Fruit fly (Drosophila melanogaster) whole organism, wandering third instar larva: ENCODE results near the gene dUTPase.
A peak's percentile ranks its signal among the peaks of the same experiment; 100 is the strongest.

Source experiments
- Abd-B ChIP-seq: fragments of >200 bp; optimal IDR thresholded peaks from 2 replicates; lab custom pipeline; 2017; ENCODE audit warnings: missing biosample characterization, missing genetic modification characterization
- CG32264 ChIP-seq: fragments of 200-800 bp; sonication (Bioruptor generic); optimal IDR thresholded peaks from 2 replicates; lab custom pipeline; 2016; ENCODE audit warnings: missing biosample characterization, missing genetic modification characterization
- CG9705 ChIP-seq: fragments of 200-800 bp; sonication (Bioruptor generic); optimal IDR thresholded peaks from 2 replicates; lab custom pipeline; 2018; ENCODE audit warnings: missing biosample characterization, mild to moderate bottlenecking, missing genetic modification characterization
- CrebA ChIP-seq: fragments of 200-800 bp; sonication (Bioruptor generic); optimal IDR thresholded peaks from 2 replicates; lab custom pipeline; 2016; ENCODE audit warnings: missing biosample characterization, mild to moderate bottlenecking, missing genetic modification characterization, borderline replicate concordance
- Dfd ChIP-seq: fragments of >200 bp; optimal IDR thresholded peaks from 2 replicates; lab custom pipeline; 2017; ENCODE audit warnings: missing biosample characterization, missing genetic modification characterization
- Dif ChIP-seq: fragments of 200-275, 200-300 bp; sonication (Bioruptor generic); optimal IDR thresholded peaks from 2 replicates; lab custom pipeline; 2018; ENCODE audit warnings: missing biosample characterization, missing genetic modification characterization; ENCODE audit not compliant: partially characterized antibody
- GATAd ChIP-seq: sonication (Bioruptor generic); optimal IDR thresholded peaks from 2 replicates; lab custom pipeline; 2016; ENCODE audit warnings: missing biosample characterization, missing genetic modification characterization
- HLH106 ChIP-seq: fragments of 200-800 bp; optimal IDR thresholded peaks from 3 replicates; lab custom pipeline; 2019; ENCODE audit warnings: missing biosample characterization, mild to moderate bottlenecking, missing genetic modification characterization, moderate library complexity
- Hnf4 ChIP-seq: fragments of 200-800 bp; sonication (Bioruptor generic); optimal IDR thresholded peaks from 2 replicates; lab custom pipeline; 2016; ENCODE audit warnings: missing biosample characterization, mild to moderate bottlenecking, missing genetic modification characterization
- Hr78 ChIP-seq: fragments of >200 bp; optimal IDR thresholded peaks from 2 replicates; lab custom pipeline; 2017; ENCODE audit warnings: missing biosample characterization, missing genetic modification characterization
- Hr83 ChIP-seq: fragments of 200-300 bp; sonication (Bioruptor generic); optimal IDR thresholded peaks from 2 replicates; lab custom pipeline; 2016; ENCODE audit warnings: missing biosample characterization, mild to moderate bottlenecking, missing genetic modification characterization, moderate library complexity; ENCODE audit not compliant: poor library complexity, severe bottlenecking
- Jra ChIP-seq: sonication (Bioruptor generic); optimal IDR thresholded peaks from 2 replicates; lab custom pipeline; 2016; ENCODE audit warnings: missing biosample characterization, missing genetic modification characterization
- Mio ChIP-seq: sonication (Bioruptor generic); optimal IDR thresholded peaks from 2 replicates; lab custom pipeline; 2016; ENCODE audit warnings: missing biosample characterization, missing genetic modification characterization
- Myc ChIP-seq: fragments of >200 bp; optimal IDR thresholded peaks from 2 replicates; lab custom pipeline; 2017
- N ChIP-seq: fragments of >200 bp; optimal IDR thresholded peaks from 2 replicates; lab custom pipeline; 2018; ENCODE audit warnings: missing biosample characterization, missing external identifiers, missing genetic modification characterization
- OdsH ChIP-seq: fragments of 200-800 bp; sonication (Bioruptor generic); optimal IDR thresholded peaks from 2 replicates; lab custom pipeline; 2016; ENCODE audit warnings: missing biosample characterization, mild to moderate bottlenecking, missing genetic modification characterization
- Rel ChIP-seq, 2 experiments: fragments of 200-800 bp; sonication (Bioruptor generic) in 1 of 2; optimal IDR thresholded peaks; 2 replicates in 1 of 2; 3 replicates in 1 of 2; lab custom pipeline; 2016 to 2019; ENCODE audit warnings: mild to moderate bottlenecking in 2 of 2, missing biosample characterization in 2 of 2, missing genetic modification characterization in 2 of 2, moderate library complexity in 1 of 2
- Sp1 ChIP-seq: fragments of 200-800 bp; sonication (Bioruptor generic); optimal IDR thresholded peaks from 3 replicates; lab custom pipeline; 2019; ENCODE audit warnings: missing biosample characterization, mild to moderate bottlenecking, missing genetic modification characterization, moderate library complexity
- Vsx2 ChIP-seq: fragments of 200-300, 225-300 bp; sonication (Bioruptor generic); optimal IDR thresholded peaks from 2 replicates; lab custom pipeline; 2018; ENCODE audit warnings: missing biosample characterization, missing genetic modification characterization; ENCODE audit not compliant: partially characterized antibody
- br ChIP-seq: fragments of 200-800 bp; sonication (Bioruptor generic); optimal IDR thresholded peaks from 2 replicates; lab custom pipeline; 2016; ENCODE audit warnings: missing biosample characterization, missing genetic modification characterization
- brk ChIP-seq: fragments of 200-800 bp; sonication (Bioruptor generic); optimal IDR thresholded peaks from 2 replicates; lab custom pipeline; 2016; ENCODE audit warnings: missing biosample characterization, mild to moderate bottlenecking, missing genetic modification characterization
- dl ChIP-seq, 2 experiments: fragments of 175-275, 200-275 bp in 1 of 2; fragments of 200-275 bp in 1 of 2; sonication (Bioruptor generic); optimal IDR thresholded peaks; lab custom pipeline; 2018; ENCODE audit warnings: mild to moderate bottlenecking in 2 of 2, missing biosample characterization in 2 of 2, missing genetic modification characterization in 2 of 2, moderate library complexity in 2 of 2; ENCODE audit not compliant: partially characterized antibody in 2 of 2, insufficient read depth in 1 of 2
- dmrt93B ChIP-seq: fragments of 200-800 bp; sonication (Bioruptor generic); optimal IDR thresholded peaks from 2 replicates; lab custom pipeline; 2018; ENCODE audit warnings: missing biosample characterization, mild to moderate bottlenecking, missing genetic modification characterization
- dsf ChIP-seq: sonication (Bioruptor generic); optimal IDR thresholded peaks from 2 replicates; lab custom pipeline; 2016; ENCODE audit warnings: missing biosample characterization, missing genetic modification characterization, borderline replicate concordance
- ey ChIP-seq: fragments of 200-800 bp; sonication (Bioruptor generic); optimal IDR thresholded peaks from 2 replicates; lab custom pipeline; 2016; ENCODE audit warnings: missing biosample characterization, missing genetic modification characterization
- foxo ChIP-seq, 2 experiments: fragments of 200-800 bp; sonication (Bioruptor generic); optimal IDR thresholded peaks; 2 replicates in 1 of 2; 3 replicates in 1 of 2; lab custom pipeline; 2016 to 2017; ENCODE audit warnings: missing biosample characterization in 2 of 2, missing genetic modification characterization in 2 of 2
- fru ChIP-seq: fragments of 200-800 bp; sonication (Bioruptor generic); optimal IDR thresholded peaks from 3 replicates; lab custom pipeline; 2016; ENCODE audit warnings: missing biosample characterization, mild to moderate bottlenecking, missing genetic modification characterization
- h ChIP-seq: fragments of 200-800 bp; sonication (Bioruptor generic); optimal IDR thresholded peaks from 3 replicates; lab custom pipeline; 2016; ENCODE audit warnings: missing biosample characterization, mild to moderate bottlenecking, missing genetic modification characterization
- jim ChIP-seq: fragments of 175-275, 200-325 bp; sonication (Bioruptor generic); optimal IDR thresholded peaks from 2 replicates; lab custom pipeline; 2016; ENCODE audit warnings: missing biosample characterization, mild to moderate bottlenecking, missing genetic modification characterization
- lola ChIP-seq: fragments of >200 bp; optimal IDR thresholded peaks from 2 replicates; lab custom pipeline; 2017; ENCODE audit warnings: missing biosample characterization, missing genetic modification characterization
- pan ChIP-seq: fragments of >200 bp; optimal IDR thresholded peaks from 2 replicates; lab custom pipeline; 2017
- psq ChIP-seq: fragments of 200-800 bp; sonication (Bioruptor generic); optimal IDR thresholded peaks from 3 replicates; lab custom pipeline; 2017; ENCODE audit warnings: missing biosample characterization, mild to moderate bottlenecking, missing genetic modification characterization, moderate library complexity
- rgr ChIP-seq: fragments of 200-800 bp; sonication (Bioruptor generic); optimal IDR thresholded peaks from 3 replicates; lab custom pipeline; 2016; ENCODE audit warnings: missing biosample characterization, mild to moderate bottlenecking, missing genetic modification characterization
- sage ChIP-seq: fragments of 200-800 bp; sonication (Bioruptor generic); optimal IDR thresholded peaks from 2 replicates; lab custom pipeline; 2016; ENCODE audit warnings: missing biosample characterization, mild to moderate bottlenecking, missing genetic modification characterization
- sv ChIP-seq: fragments of 200-800 bp; sonication (Bioruptor generic); optimal IDR thresholded peaks from 3 replicates; lab custom pipeline; 2016; ENCODE audit warnings: missing biosample characterization, missing genetic modification characterization
- tai ChIP-seq: sonication (Bioruptor generic); optimal IDR thresholded peaks from 2 replicates; lab custom pipeline; 2016; ENCODE audit warnings: missing biosample characterization, missing genetic modification characterization
- usp ChIP-seq: fragments of >200 bp; optimal IDR thresholded peaks from 2 replicates; lab custom pipeline; 2017; ENCODE audit warnings: missing biosample characterization, missing genetic modification characterization
- woc ChIP-seq: sonication (Bioruptor generic); optimal IDR thresholded peaks from 2 replicates; lab custom pipeline; 2016; ENCODE audit warnings: missing biosample characterization, mild to moderate bottlenecking, missing genetic modification characterization

dUTPase gene

DNA sequence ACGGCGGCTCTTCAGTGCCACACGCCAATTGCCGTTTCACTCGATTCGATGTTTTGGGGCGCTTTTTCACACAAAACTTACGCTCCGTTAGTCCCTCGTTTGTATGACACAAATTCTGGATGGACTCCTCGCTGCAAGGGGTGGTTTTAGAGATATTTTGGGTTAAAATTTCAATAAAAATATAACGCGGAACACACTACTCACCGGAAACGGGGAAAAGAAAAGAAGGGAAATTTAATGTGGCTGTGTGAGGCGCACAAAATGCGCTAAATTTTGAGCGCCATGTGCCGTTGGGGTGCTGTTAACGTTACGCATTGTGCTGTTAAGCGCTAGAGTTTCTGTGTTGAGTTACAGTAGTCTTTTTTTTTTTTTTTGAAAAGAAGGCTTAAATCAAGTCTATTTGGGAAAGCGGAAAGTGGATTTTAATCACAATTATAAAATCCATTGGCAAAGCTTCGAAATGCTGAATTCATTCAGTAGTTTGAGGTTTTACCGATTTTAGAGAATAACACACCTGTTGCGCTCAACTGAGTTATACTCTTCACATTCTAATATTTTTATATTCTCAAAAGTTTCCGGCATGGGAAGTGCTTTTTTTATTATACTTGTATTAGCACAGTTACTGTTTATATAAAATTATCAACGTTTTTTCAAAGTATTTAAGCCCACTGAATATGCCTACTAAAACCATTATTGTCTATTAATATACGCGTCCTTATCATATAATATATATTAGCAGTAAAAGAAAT, 7.0 kb upstream of the dUTPase start, which contains the start of gene RpL9:
RpL9 (minus strand) TSS at position 265 of the 749 bp plus-strand sequence.
- no peak for TF ChIP-seq brk (GFP tag; lab: Kevin White, UChicago)
- peak; percentile 59 for TF ChIP-seq Myc
- no peak for TF ChIP-seq HLH106 (tag; lab: Kevin White, UChicago)
- no peak for TF ChIP-seq CG32264 (GFP tag; lab: Kevin White, UChicago)
- TF ChIP-seq rgr (GFP tag; lab: Kevin White, UChicago), result no peak
- no peak for TF ChIP-seq Abd-B (GFP tag; lab: Kevin White, UChicago)
- TF ChIP-seq tai (GFP tag; lab: Kevin White, UChicago), result no peak
- TF ChIP-seq N (GFP tag; lab: Kevin White, UChicago), result no peak
- no peak for TF ChIP-seq Dfd (GFP tag; lab: Kevin White, UChicago)
- TF ChIP-seq Rel (GFP tag; optimal IDR thresholded peaks at IDR 0.05; lab: Kevin White, UChicago), result no peak
- TF ChIP-seq Rel (tag; optimal IDR thresholded peaks at IDR 0.05; lab: Kevin White, UChicago), result no peak
- no peak for TF ChIP-seq lola (GFP tag; lab: Kevin White, UChicago)
- no peak for TF ChIP-seq foxo (GFP tag; optimal IDR thresholded peaks at IDR 0.05; lab: Kevin White, UChicago)
- no peak for TF ChIP-seq woc (GFP tag; lab: Kevin White, UChicago)
- no peak for TF ChIP-seq Vsx2 (GFP tag; lab: Kevin White, UChicago)
- peak; percentile 60 for TF ChIP-seq dmrt93B (GFP tag; lab: Kevin White, UChicago)
- no peak for TF ChIP-seq usp
- TF ChIP-seq psq (GFP tag; lab: Kevin White, UChicago), result peak; percentile 32
- peak; percentile 19 for TF ChIP-seq Jra
- TF ChIP-seq pan (lab: Kevin White, UChicago), result no peak
- no peak for TF ChIP-seq dl (GFP tag; optimal IDR thresholded peaks at IDR 0.05; lab: Kevin White, UChicago; ENCODE audit: insufficient read depth in 1 of 2, partially characterized antibody in 2 of 2)
- no peak for TF ChIP-seq sv (GFP tag; lab: Kevin White, UChicago)
- no peak for TF ChIP-seq CrebA (GFP tag; lab: Kevin White, UChicago)
- TF ChIP-seq jim, result no peak
- TF ChIP-seq sage, result no peak
- TF ChIP-seq GATAd (GFP tag; lab: Kevin White, UChicago), result no peak
- TF ChIP-seq dsf (GFP tag; lab: Kevin White, UChicago), result no peak
- TF ChIP-seq CG9705 (GFP tag; lab: Kevin White, UChicago), result peak; percentile 52
- peak; percentile 61 for TF ChIP-seq br
- TF ChIP-seq OdsH (GFP tag; lab: Kevin White, UChicago), result peak; percentile 46
- no peak for TF ChIP-seq fru (GFP tag; lab: Kevin White, UChicago)
- no peak for TF ChIP-seq Dif (GFP tag; lab: Kevin White, UChicago)
- no peak for TF ChIP-seq Mio (GFP tag; lab: Kevin White, UChicago)
- TF ChIP-seq Hr83 (GFP tag; lab: Kevin White, UChicago), result peak; percentile 87
- TF ChIP-seq h (GFP tag; lab: Kevin White, UChicago), result peak; percentile 62
- TF ChIP-seq Hr78 (GFP tag; lab: Kevin White, UChicago), result no peak
- TF ChIP-seq Hnf4, result peak; percentile 22
- peak; percentile 80 for TF ChIP-seq Sp1 (GFP tag; lab: Kevin White, UChicago)
- TF ChIP-seq ey, result peak; percentile 4

DNA sequence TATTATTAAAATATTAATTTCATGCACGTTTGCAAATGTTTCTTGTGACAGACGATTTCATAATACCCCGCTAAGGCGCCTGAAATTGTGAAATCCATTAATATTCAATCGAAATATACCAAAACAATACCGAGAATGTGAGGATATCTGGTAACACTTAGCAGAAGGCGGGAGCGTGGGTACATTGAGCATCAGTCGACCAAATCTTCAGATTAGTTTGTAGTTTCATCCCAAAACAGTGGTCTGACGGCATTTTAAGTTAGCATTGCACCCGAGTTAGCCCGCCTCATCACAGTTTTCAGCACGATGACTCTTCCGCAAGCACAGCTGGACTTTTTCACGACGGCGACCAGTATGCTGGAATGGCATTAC, 6.5 kb upstream of the dUTPase start, which contains the start of gene Nup154:
Nup154 (plus strand) TSS at position 147 of the 372 bp plus-strand sequence.
- TF ChIP-seq dsf (GFP tag; lab: Kevin White, UChicago) (no peak), jim (no peak), br (no peak), CG9705 (GFP tag; lab: Kevin White, UChicago) (no peak), Hr78 (GFP tag; lab: Kevin White, UChicago) (no peak)
- TF ChIP-seq, all 38 proteins: peak for 0
